Fruit fly (Drosophila melanogaster): ENCODE data around the gene CG32148.

dm6 chr3L:14979332-14979731, 44.0 kb upstream of the CG32148 start, which contains the start of gene CG3349:
- TF ChIP-seq Myc (optimal IDR thresholded peaks at IDR 0.05) = no peak
- TF ChIP-seq N (GFP tag; optimal IDR thresholded peaks at IDR 0.05) = no peak
- no peak for TF ChIP-seq fru (GFP tag; optimal IDR thresholded peaks at IDR 0.05)
- no peak for TF ChIP-seq lola (GFP tag; optimal IDR thresholded peaks at IDR 0.05)
- TF ChIP-seq sage (GFP tag; optimal IDR thresholded peaks at IDR 0.05) = no peak
- no peak for TF ChIP-seq psq (GFP tag; optimal IDR thresholded peaks at IDR 0.05)
- no peak for TF ChIP-seq Abd-B (GFP tag; optimal IDR thresholded peaks at IDR 0.05)
- no peak for TF ChIP-seq dmrt93B (GFP tag; optimal IDR thresholded peaks at IDR 0.05)
- TF ChIP-seq br (GFP tag; optimal IDR thresholded peaks at IDR 0.05) = no peak
- no peak for TF ChIP-seq dsf (GFP tag; optimal IDR thresholded peaks at IDR 0.05; ENCODE audit: borderline replicate concordance)
- TF ChIP-seq rgr (GFP tag; optimal IDR thresholded peaks at IDR 0.05) = no peak
- TF ChIP-seq OdsH (GFP tag; optimal IDR thresholded peaks at IDR 0.05) = no peak
- no peak for TF ChIP-seq Vsx2 (GFP tag; optimal IDR thresholded peaks at IDR 0.05; ENCODE audit: partially characterized antibody)
- no peak for TF ChIP-seq jim (GFP tag; optimal IDR thresholded peaks at IDR 0.05)

Measured in whole organism, wandering third instar larva.